Worm (Caenorhabditis elegans): ENCODE results near the gene wrm-1.

ce11 chrIII:5711242-5711641, 11.4 kb upstream of the wrm-1 start, which contains the start of gene rbm-26:
- TF ChIP-seq klf-2 (GFP tag; conservative IDR thresholded peaks at IDR 0.05), result no peak
- TF ChIP-seq T22C8.4 (GFP tag; IDR thresholded peaks at IDR 0.05), result no peak
- no peak for TF ChIP-seq tab-1 (GFP tag; IDR thresholded peaks at IDR 0.05)
